Worm (Caenorhabditis elegans): Measurements from ENCODE around the gene irld-51.

The irld-51 gene

DNA sequence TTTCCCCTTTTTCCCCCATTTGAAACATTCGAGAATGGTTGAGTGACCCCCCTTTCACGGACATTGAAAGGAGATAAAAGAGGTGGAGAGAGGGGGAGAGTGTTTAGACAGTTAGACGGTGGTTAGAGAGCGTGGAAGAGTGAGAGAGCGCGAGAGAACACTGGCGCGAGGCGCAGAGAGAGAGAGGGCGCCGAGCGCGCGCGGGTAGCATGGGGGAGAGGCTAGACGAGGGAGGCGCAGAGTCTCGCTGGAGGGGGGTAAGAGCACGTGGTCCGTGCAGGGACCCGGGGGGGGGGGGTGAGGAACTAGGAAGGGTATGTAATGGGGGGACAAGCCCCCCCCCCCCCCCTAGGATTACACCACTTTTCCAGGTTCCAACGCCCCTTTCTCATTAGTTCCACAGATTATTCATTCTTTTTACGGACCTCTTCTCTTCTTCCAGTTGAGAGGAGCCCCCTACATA, 21.4 kb upstream of the irld-51 start:
- peak; percentile 99 for TF ChIP-seq egl-27 (tag; optimal IDR thresholded peaks at IDR 0.05)
- peak; percentile 49 for TF ChIP-seq elt-1 (tag; optimal IDR thresholded peaks at IDR 0.05)
- TF ChIP-seq ztf-4 (tag; optimal IDR thresholded peaks at IDR 0.05), result peak; percentile 96
- TF ChIP-seq F13H6.1 (tag; optimal IDR thresholded peaks at IDR 0.05), result peak; percentile 97
- peak; percentile 88 for TF ChIP-seq sma-3 (GFP tag; optimal IDR thresholded peaks at IDR 0.05)
- no peak for TF ChIP-seq skn-1 (tag; optimal IDR thresholded peaks at IDR 0.05)
- no peak for TF ChIP-seq alr-1 (tag; optimal IDR thresholded peaks at IDR 0.05)
- peak; percentile 86 for TF ChIP-seq lin-11 (tag; optimal IDR thresholded peaks at IDR 0.05)
- peak; percentile 95 to 98 for TF ChIP-seq mdl-1 (tag; optimal IDR thresholded peaks at IDR 0.05)
- peak; percentile 72 for TF ChIP-seq snpc-4 (tag; optimal IDR thresholded peaks at IDR 0.05)
- peak; percentile 90 for TF ChIP-seq nhr-129 (tag; optimal IDR thresholded peaks at IDR 0.05)
- no peak for TF ChIP-seq nhr-11 (tag; optimal IDR thresholded peaks at IDR 0.05)
- peak; percentile 90 for TF ChIP-seq zag-1 (tag; optimal IDR thresholded peaks at IDR 0.05)
- TF ChIP-seq dmd-4 (tag; optimal IDR thresholded peaks at IDR 0.05), result no peak
- no peak for TF ChIP-seq unc-39 (tag; optimal IDR thresholded peaks at IDR 0.05)
- TF ChIP-seq gmeb-1 (tag; optimal IDR thresholded peaks at IDR 0.05), result peak; percentile 91
- peak; percentile 96 for TF ChIP-seq nhr-21 (tag; optimal IDR thresholded peaks at IDR 0.05)
- peak; percentile 16 for TF ChIP-seq unc-62 (GFP tag; optimal IDR thresholded peaks at IDR 0.05)
- TF ChIP-seq R02D3.7 (tag; optimal IDR thresholded peaks at IDR 0.05), result peak; percentile 40
- TF ChIP-seq nhr-77 (tag; optimal IDR thresholded peaks at IDR 0.05), result peak; percentile 30
- peak; percentile 99 for TF ChIP-seq sma-9 (GFP tag; optimal IDR thresholded peaks at IDR 0.05)
- peak; percentile 76 for TF ChIP-seq sma-9 (tag; optimal IDR thresholded peaks at IDR 0.05)
- peak; percentile 90 for TF ChIP-seq C34F6.9 (tag; optimal IDR thresholded peaks at IDR 0.05)
- TF ChIP-seq ceh-82 (tag; optimal IDR thresholded peaks at IDR 0.05), result peak; percentile 26
- TF ChIP-seq ama-1 (optimal IDR thresholded peaks at IDR 0.05), result peak; percentile 81
- no peak for TF ChIP-seq peb-1 (tag; optimal IDR thresholded peaks at IDR 0.05)
- TF ChIP-seq lin-13 (GFP tag; optimal IDR thresholded peaks at IDR 0.05), result peak; percentile 96
- TF ChIP-seq unc-55 (GFP tag; optimal IDR thresholded peaks at IDR 0.05), result peak; percentile 89
- peak; percentile 69 for TF ChIP-seq nhr-237 (tag; optimal IDR thresholded peaks at IDR 0.05)
- TF ChIP-seq sem-4 (tag; optimal IDR thresholded peaks at IDR 0.05), result peak; percentile 93
- peak; percentile 83 for TF ChIP-seq ceh-16 (tag; optimal IDR thresholded peaks at IDR 0.05)
- TF ChIP-seq elt-3 (tag; optimal IDR thresholded peaks at IDR 0.05), result no peak
- TF ChIP-seq nhr-23 (tag; optimal IDR thresholded peaks at IDR 0.05), result no peak
- no peak for TF ChIP-seq nhr-12 (tag; optimal IDR thresholded peaks at IDR 0.05)
- no peak for TF ChIP-seq ztf-1 (GFP tag; conservative IDR thresholded peaks at IDR 0.05)
- peak; percentile 96 for TF ChIP-seq crh-2 (tag; optimal IDR thresholded peaks at IDR 0.05)
- peak; percentile 32 for TF ChIP-seq ZK546.5 (tag; optimal IDR thresholded peaks at IDR 0.05)
- TF ChIP-seq aly-2 (tag; optimal IDR thresholded peaks at IDR 0.05), result no peak
- TF ChIP-seq mbf-1 (tag; optimal IDR thresholded peaks at IDR 0.05), result no peak
- peak; percentile 97 for TF ChIP-seq Y55F3AM.14 (GFP tag; optimal IDR thresholded peaks at IDR 0.05)
- peak; percentile 90 to 93 for TF ChIP-seq lsy-2 (tag; optimal IDR thresholded peaks at IDR 0.05)
- peak; percentile 51 for TF ChIP-seq nhr-10 (tag; optimal IDR thresholded peaks at IDR 0.05)
- no peak for TF ChIP-seq lin-39 (tag; optimal IDR thresholded peaks at IDR 0.05)
- peak; percentile 87 for TF ChIP-seq fos-1 (tag; optimal IDR thresholded peaks at IDR 0.05)
- peak; percentile 95 for TF ChIP-seq mab-5 (tag; optimal IDR thresholded peaks at IDR 0.05)
- TF ChIP-seq ztf-11 (tag; optimal IDR thresholded peaks at IDR 0.05), result peak; percentile 71
- peak; percentile 79 for TF ChIP-seq blmp-1 (tag; optimal IDR thresholded peaks at IDR 0.05; ENCODE audit: insufficient read depth)
- TF ChIP-seq nhr-25 (tag; optimal IDR thresholded peaks at IDR 0.05), result peak; percentile 97
- peak; percentile 88 for TF ChIP-seq nhr-6 (tag; optimal IDR thresholded peaks at IDR 0.05)

Data from whole organism, L2 larva.